Worm (Caenorhabditis elegans) whole organism, early embryonic: Measurements from ENCODE around the gene lgc-4.

Source experiments
- B0310.2 ChIP-seq: sonication (generic microtip); optimal IDR thresholded peaks from 2 replicates; lab custom pipeline; 2016; ENCODE audit warnings: mild to moderate bottlenecking, missing genetic modification characterization, missing compliant biosample characterization
- F13C5.2 ChIP-seq: sonication (generic microtip); optimal IDR thresholded peaks from 2 replicates; lab custom pipeline; 2017; ENCODE audit warnings: mild to moderate bottlenecking, missing genetic modification characterization, inconsistent platforms, missing compliant biosample characterization
- aly-1 ChIP-seq: sonication (generic microtip); optimal IDR thresholded peaks from 2 replicates; lab custom pipeline; 2016; ENCODE audit warnings: missing genetic modification characterization, missing compliant biosample characterization
- ama-1 ChIP-seq: fragments of 150-350 bp; optimal IDR thresholded peaks from 2 replicates; lab custom pipeline; 2014
- ceh-13 ChIP-seq: fragments of 200-800 bp; sonication (Bioruptor generic); optimal IDR thresholded peaks from 2 replicates; lab custom pipeline; 2018; ENCODE audit warnings: mild to moderate bottlenecking, missing genetic modification characterization, missing compliant biosample characterization
- ceh-36 ChIP-seq: sonication (generic microtip); optimal IDR thresholded peaks from 2 replicates; lab custom pipeline; 2016; ENCODE audit warnings: missing genetic modification characterization, inconsistent platforms, missing compliant biosample characterization
- ets-7 ChIP-seq: sonication (generic microtip); optimal IDR thresholded peaks from 2 replicates; lab custom pipeline; 2016; ENCODE audit warnings: missing genotype, missing genetic modification characterization, missing compliant biosample characterization
- flt-1 ChIP-seq: fragments of 200-800 bp; sonication (Bioruptor generic); IDR thresholded peaks from 2 replicates; pipeline ENCODE4 v1.3.6; 2022; ENCODE audit warnings: missing genetic modification characterization, missing compliant biosample characterization
- hmbx-1 ChIP-seq: sonication (generic microtip); optimal IDR thresholded peaks from 2 replicates; lab custom pipeline; 2016; ENCODE audit warnings: mild to moderate bottlenecking, missing genetic modification characterization, missing compliant biosample characterization
- hmg-4 ChIP-seq: fragments of 200-800 bp; sonication (Bioruptor generic); optimal IDR thresholded peaks from 2 replicates; lab custom pipeline; 2018; ENCODE audit warnings: mild to moderate bottlenecking, missing genetic modification characterization, missing compliant biosample characterization
- hnd-1 ChIP-seq: sonication (generic microtip); optimal IDR thresholded peaks from 2 replicates; lab custom pipeline; 2016; ENCODE audit warnings: missing genetic modification characterization, missing compliant biosample characterization
- pes-1 ChIP-seq: fragments of 200-800 bp; sonication (Bioruptor generic); IDR thresholded peaks from 2 replicates; pipeline ENCODE4 v1.3.6; 2022; ENCODE audit warnings: missing genetic modification reagents, missing genetic modification characterization, missing compliant biosample characterization
- scrt-1 ChIP-seq: fragments of 200-800 bp; sonication (Bioruptor generic); IDR thresholded peaks from 2 replicates; pipeline ENCODE4 v1.3.6; 2022; ENCODE audit warnings: missing genetic modification characterization, missing compliant biosample characterization
- sea-1 ChIP-seq: fragments of 200-800 bp; sonication (Bioruptor generic); conservative IDR thresholded peaks from 2 replicates; pipeline ENCODE4 v1.3.6; 2022; ENCODE audit warnings: missing genetic modification characterization, missing compliant biosample characterization
- tbx-11 ChIP-seq: fragments of 200-800 bp; sonication (Bioruptor generic); IDR thresholded peaks from 2 replicates; pipeline ENCODE4 v1.3.6; 2022; ENCODE audit warnings: missing genetic modification characterization, missing compliant biosample characterization
- tbx-37 ChIP-seq: fragments of 200-800 bp; sonication (Bioruptor generic); conservative IDR thresholded peaks from 2 replicates; pipeline ENCODE4 v1.3.6; 2022; ENCODE audit warnings: missing genetic modification reagents, missing genetic modification characterization, missing compliant biosample characterization
- tra-4 ChIP-seq: sonication (generic microtip); optimal IDR thresholded peaks from 2 replicates; lab custom pipeline; 2017; ENCODE audit warnings: missing genetic modification characterization, missing compliant biosample characterization

The lgc-4 gene

DNA sequence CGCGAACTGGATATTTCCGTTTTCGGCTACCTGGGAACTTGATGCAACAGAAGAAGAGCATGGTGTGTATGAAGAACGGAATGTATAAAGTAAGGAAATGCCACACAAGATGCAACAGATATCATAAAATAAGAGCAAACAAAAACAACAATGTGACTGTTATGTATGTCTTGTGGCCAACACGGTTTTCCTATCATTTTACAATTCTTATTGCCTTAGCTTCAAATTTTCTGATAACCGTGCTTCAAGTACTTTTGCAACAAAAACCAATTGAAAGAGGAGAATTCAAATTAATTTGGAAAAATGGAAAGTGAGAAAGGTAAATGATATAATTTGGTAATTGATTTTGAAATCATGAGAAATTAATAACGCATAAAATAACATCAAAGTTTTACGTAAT lies 10.5 kb downstream of the lgc-4 start:
- no peak for TF ChIP-seq hmg-4
- no peak for TF ChIP-seq tbx-37
- no peak for TF ChIP-seq ama-1 (lab: Kevin White, UChicago)
- no peak for TF ChIP-seq flt-1
- no peak for TF ChIP-seq scrt-1 (GFP tag; lab: Robert Waterston, UW)
- TF ChIP-seq hmbx-1, result no peak
- no peak for TF ChIP-seq tra-4
- TF ChIP-seq hnd-1 (tag; lab: Kevin White, UChicago), result no peak
- no peak for TF ChIP-seq F13C5.2 (tag; lab: Kevin White, UChicago)
- TF ChIP-seq aly-1 (tag; lab: Kevin White, UChicago), result no peak
- TF ChIP-seq ets-7 (tag; lab: Kevin White, UChicago), result no peak
- TF ChIP-seq sea-1 (GFP tag; lab: Robert Waterston, UW), result no peak

DNA sequence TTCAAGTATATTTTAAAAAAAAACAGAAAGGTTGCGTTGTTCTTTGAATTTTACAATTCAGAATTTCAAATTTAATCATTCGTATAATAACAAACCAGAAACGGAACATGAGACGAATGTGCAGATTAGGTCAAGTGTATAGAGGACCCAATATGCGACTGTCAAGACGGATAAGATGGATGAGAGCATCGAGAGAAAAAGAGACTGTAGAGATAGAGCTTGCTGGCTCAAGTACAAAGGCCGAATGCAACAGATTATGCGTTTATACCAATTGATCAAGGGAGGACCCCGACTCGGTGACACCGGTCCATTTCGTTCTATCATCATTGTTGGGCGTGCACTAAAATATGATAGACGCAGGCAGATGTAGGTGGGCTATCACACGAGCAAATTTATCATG lies 11.7 kb downstream of the lgc-4 start:
- TF ChIP-seq tbx-11 (GFP tag; lab: Robert Waterston, UW), result no peak
- TF ChIP-seq scrt-1 (GFP tag; lab: Robert Waterston, UW), result no peak
- no peak for TF ChIP-seq ama-1 (lab: Kevin White, UChicago)
- TF ChIP-seq ets-7 (tag; lab: Kevin White, UChicago), result no peak
- no peak for TF ChIP-seq flt-1
- TF ChIP-seq aly-1 (tag; lab: Kevin White, UChicago), result no peak
- TF ChIP-seq hmg-4, result no peak
- TF ChIP-seq hnd-1 (tag; lab: Kevin White, UChicago), result no peak
- no peak for TF ChIP-seq ceh-36 (tag; lab: Kevin White, UChicago)
- no peak for TF ChIP-seq tra-4
- TF ChIP-seq F13C5.2 (tag; lab: Kevin White, UChicago), result no peak
- no peak for TF ChIP-seq sea-1 (GFP tag; lab: Robert Waterston, UW)
- TF ChIP-seq pes-1 (GFP tag; lab: Robert Waterston, UW), result no peak
- no peak for TF ChIP-seq ceh-13 (GFP tag; lab: Kevin White, UChicago)
- TF ChIP-seq hmbx-1, result no peak

DNA sequence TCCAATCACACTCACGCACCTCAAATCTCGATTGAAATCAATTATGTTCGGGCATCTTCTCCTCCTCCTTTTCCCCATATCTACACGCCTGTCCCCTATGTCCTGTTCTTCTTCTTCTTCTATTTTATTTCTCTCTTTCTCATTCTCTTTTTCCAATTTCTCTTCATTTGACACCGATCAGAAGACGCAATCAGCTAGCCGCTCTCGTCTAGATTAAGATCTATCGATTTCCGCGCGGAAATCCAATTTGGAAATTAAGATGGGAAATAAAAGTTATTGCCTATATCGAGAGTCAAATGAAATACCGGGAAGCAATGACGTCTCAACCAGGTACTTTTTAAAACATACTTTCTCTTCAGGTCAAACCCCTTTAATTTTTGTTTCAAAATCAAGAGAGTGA lies 13.6 kb downstream of the lgc-4 start:
- no peak for TF ChIP-seq hnd-1 (tag; lab: Kevin White, UChicago)

DNA sequence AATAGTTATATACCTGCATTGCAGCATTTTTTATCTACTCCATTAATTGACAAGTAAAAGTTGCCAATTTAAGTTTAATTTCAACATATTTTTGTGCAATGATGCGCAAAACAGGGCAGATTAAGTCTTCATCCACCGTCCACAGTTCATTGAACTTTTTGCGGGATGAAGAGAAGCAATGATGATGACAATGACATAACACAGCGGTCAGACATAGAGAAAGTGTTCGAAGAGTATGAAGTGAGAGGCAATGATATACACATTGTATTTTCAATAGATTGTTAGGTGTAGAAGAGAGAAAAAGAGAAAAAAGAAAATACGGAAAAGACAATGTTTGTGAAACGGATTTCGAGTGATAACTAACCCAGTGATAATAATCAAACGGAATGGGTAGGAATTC lies 15.1 kb downstream of the lgc-4 start:
- TF ChIP-seq hmg-4, result no peak
- TF ChIP-seq sea-1 (GFP tag; lab: Robert Waterston, UW), result no peak
- no peak for TF ChIP-seq pes-1 (GFP tag; lab: Robert Waterston, UW)
- no peak for TF ChIP-seq tbx-37
- TF ChIP-seq ama-1 (lab: Kevin White, UChicago), result no peak
- no peak for TF ChIP-seq tra-4
- no peak for TF ChIP-seq hmbx-1
- TF ChIP-seq ets-7 (tag; lab: Kevin White, UChicago), result no peak
- no peak for TF ChIP-seq tbx-11 (GFP tag; lab: Robert Waterston, UW)
- no peak for TF ChIP-seq ceh-36 (tag; lab: Kevin White, UChicago)
- no peak for TF ChIP-seq flt-1
- TF ChIP-seq scrt-1 (GFP tag; lab: Robert Waterston, UW), result no peak
- no peak for TF ChIP-seq F13C5.2 (tag; lab: Kevin White, UChicago)
- no peak for TF ChIP-seq aly-1 (tag; lab: Kevin White, UChicago)
- no peak for TF ChIP-seq B0310.2 (tag; lab: Kevin White, UChicago)
- no peak for TF ChIP-seq hnd-1 (tag; lab: Kevin White, UChicago)
- TF ChIP-seq ceh-13 (GFP tag; lab: Kevin White, UChicago), result no peak

DNA sequence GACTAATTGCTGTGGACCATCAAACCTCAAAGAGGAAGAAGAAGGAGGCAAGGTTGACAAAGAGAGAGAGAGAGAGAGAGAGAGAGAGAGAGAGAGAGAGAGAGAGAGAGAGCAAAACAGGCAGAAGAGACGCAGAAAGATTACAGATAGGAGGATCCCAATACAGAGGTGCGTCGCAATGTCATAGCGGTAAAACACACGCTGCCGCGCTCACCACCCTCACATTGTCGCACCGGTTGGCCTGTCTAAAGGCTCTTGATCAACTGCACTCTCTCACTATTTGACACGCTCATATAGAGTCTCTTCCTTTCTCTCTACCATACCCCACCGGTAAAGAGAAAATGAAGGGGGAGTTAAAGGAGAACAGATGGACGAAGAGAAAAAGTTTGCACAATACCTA lies 16.8 kb downstream of the lgc-4 start:
- no peak for TF ChIP-seq ama-1 (lab: Kevin White, UChicago)
- peak; percentile 14 for TF ChIP-seq F13C5.2 (tag; lab: Kevin White, UChicago)
- TF ChIP-seq flt-1, result no peak
- peak; percentile 14 for TF ChIP-seq ets-7 (tag; lab: Kevin White, UChicago)
- TF ChIP-seq scrt-1 (GFP tag; lab: Robert Waterston, UW), result no peak
- peak; percentile 28 for TF ChIP-seq ceh-13 (GFP tag; lab: Kevin White, UChicago)
- TF ChIP-seq tra-4, result no peak
- no peak for TF ChIP-seq tbx-11 (GFP tag; lab: Robert Waterston, UW)
- TF ChIP-seq hmbx-1, result peak; percentile 30
- TF ChIP-seq sea-1 (GFP tag; lab: Robert Waterston, UW), result 0 out of 2 replicates have a peak, but pooled peaks have one; percentile 13
- peak; percentile 89 for TF ChIP-seq hmg-4
- no peak for TF ChIP-seq hnd-1 (tag; lab: Kevin White, UChicago)
- no peak for TF ChIP-seq tbx-37
- no peak for TF ChIP-seq ceh-36 (tag; lab: Kevin White, UChicago)
- peak; percentile 39 for TF ChIP-seq B0310.2 (tag; lab: Kevin White, UChicago)
- no peak for TF ChIP-seq aly-1 (tag; lab: Kevin White, UChicago)
- TF ChIP-seq pes-1 (GFP tag; lab: Robert Waterston, UW), result peak; percentile 52; the same call in 1 of the 2 replicates

DNA sequence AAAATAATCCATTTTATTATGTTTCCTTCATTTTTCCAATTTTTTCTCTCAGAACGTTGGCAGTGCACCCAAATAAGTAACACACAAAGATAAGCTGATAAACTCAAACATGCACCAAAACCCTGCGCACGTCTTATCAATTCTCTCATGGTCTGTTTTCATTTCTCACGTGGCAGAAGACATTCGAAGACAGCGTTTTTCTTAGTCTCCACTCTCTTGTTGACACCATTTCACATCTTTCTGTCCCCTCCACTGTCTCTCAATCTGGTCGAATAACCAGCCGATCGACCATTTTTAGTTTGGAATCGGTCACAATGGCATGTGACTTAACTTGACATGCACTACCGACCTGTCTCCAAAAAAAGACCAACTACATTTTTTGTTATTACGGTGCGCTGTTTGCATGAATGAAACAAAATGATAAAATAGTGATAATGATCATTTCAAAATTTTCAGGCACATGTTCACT lies 28.1 kb downstream of the lgc-4 start, which contains the start of gene C35B8.3:
TSS of gene C35B8.3 (plus strand) at position 51 of the 469 bp plus-strand sequence.
- TF ChIP-seq aly-1 (tag; lab: Kevin White, UChicago), result no peak
- no peak for TF ChIP-seq hmbx-1
- no peak for TF ChIP-seq B0310.2 (tag; lab: Kevin White, UChicago)
- TF ChIP-seq ama-1 (lab: Kevin White, UChicago), result no peak
- no peak for TF ChIP-seq hnd-1 (tag; lab: Kevin White, UChicago)
- no peak for TF ChIP-seq pes-1 (GFP tag; lab: Robert Waterston, UW)
- TF ChIP-seq ceh-36 (tag; lab: Kevin White, UChicago), result no peak
- TF ChIP-seq F13C5.2 (tag; lab: Kevin White, UChicago), result no peak
- no peak for TF ChIP-seq flt-1
- TF ChIP-seq tbx-11 (GFP tag; lab: Robert Waterston, UW), result no peak
- TF ChIP-seq tbx-37, result no peak
- no peak for TF ChIP-seq hmg-4
- TF ChIP-seq sea-1 (GFP tag; lab: Robert Waterston, UW), result no peak
- TF ChIP-seq scrt-1 (GFP tag; lab: Robert Waterston, UW), result no peak
- TF ChIP-seq ceh-13 (GFP tag; lab: Kevin White, UChicago), result no peak

DNA sequence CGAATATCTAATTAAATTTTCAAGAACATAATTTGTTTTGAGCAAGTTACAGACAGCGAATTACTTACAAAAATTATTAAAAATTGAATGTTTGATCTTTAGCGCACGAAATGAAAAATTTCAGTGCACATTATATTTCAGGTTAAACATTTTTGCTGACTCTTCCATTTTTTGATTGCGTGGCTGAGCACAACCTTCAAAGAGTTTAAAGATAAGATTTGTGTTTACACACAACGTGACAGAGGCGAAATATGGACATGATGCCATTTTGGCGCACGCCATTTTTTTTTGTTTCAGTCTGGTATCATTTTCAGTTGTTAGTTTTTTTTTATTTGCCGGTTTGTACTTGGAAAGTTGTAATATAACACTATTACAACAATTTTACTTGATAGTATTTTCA lies 29.3 kb downstream of the lgc-4 start:
- TF ChIP-seq hmg-4, result no peak
- TF ChIP-seq tbx-11 (GFP tag; lab: Robert Waterston, UW), result no peak
- TF ChIP-seq ceh-13 (GFP tag; lab: Kevin White, UChicago), result no peak
- TF ChIP-seq tbx-37, result no peak
- no peak for TF ChIP-seq pes-1 (GFP tag; lab: Robert Waterston, UW)
- TF ChIP-seq B0310.2 (tag; lab: Kevin White, UChicago), result no peak
- no peak for TF ChIP-seq tra-4
- no peak for TF ChIP-seq ceh-36 (tag; lab: Kevin White, UChicago)
- no peak for TF ChIP-seq aly-1 (tag; lab: Kevin White, UChicago)
- no peak for TF ChIP-seq F13C5.2 (tag; lab: Kevin White, UChicago)
- TF ChIP-seq ets-7 (tag; lab: Kevin White, UChicago), result no peak
- no peak for TF ChIP-seq hnd-1 (tag; lab: Kevin White, UChicago)
- TF ChIP-seq flt-1, result no peak
- no peak for TF ChIP-seq hmbx-1
- no peak for TF ChIP-seq scrt-1 (GFP tag; lab: Robert Waterston, UW)
- TF ChIP-seq ama-1 (lab: Kevin White, UChicago), result no peak
